Fruit fly (Drosophila melanogaster) whole organism, prepupa: ENCODE data around the gene CG8135.
A peak's percentile ranks its signal among the peaks of the same experiment; 100 is the strongest.

Experiments used
- Blimp-1 ChIP-seq: fragments of 200-800 bp; sonication (Bioruptor generic); optimal IDR thresholded peaks from 3 replicates; lab custom pipeline; 2017; ENCODE audit warnings: missing biosample characterization, missing genetic modification characterization, mild to moderate bottlenecking, moderate library complexity, missing genetic modification reagents
- CG10631 ChIP-seq: fragments of 200-800 bp; sonication (Bioruptor generic); optimal IDR thresholded peaks from 2 replicates; lab custom pipeline; 2016; ENCODE audit warnings: missing biosample characterization, missing genetic modification characterization
- CG10669 ChIP-seq: fragments of 200-800 bp; sonication (Bioruptor generic); optimal IDR thresholded peaks from 3 replicates; lab custom pipeline; 2018; ENCODE audit warnings: missing biosample characterization, mild to moderate bottlenecking, missing genetic modification characterization, moderate library complexity
- CG11294 ChIP-seq: fragments of 200-800 bp; sonication (Bioruptor generic); IDR thresholded peaks from 2 replicates; pipeline ENCODE4 v1.3.6; 2022; ENCODE audit warnings: missing biosample characterization, missing genetic modification characterization
- CG11762 ChIP-seq: fragments of 200-800 bp; sonication (Bioruptor generic); optimal IDR thresholded peaks from 3 replicates; lab custom pipeline; 2016; ENCODE audit warnings: missing biosample characterization, missing genetic modification characterization; ENCODE audit not compliant: insufficient read depth
- CG11902 ChIP-seq: fragments of 200-800 bp; sonication (Bioruptor generic); optimal IDR thresholded peaks from 3 replicates; lab custom pipeline; 2016; ENCODE audit warnings: missing biosample characterization, missing genetic modification characterization
- CG1621 ChIP-seq: fragments of 200-800 bp; sonication (Bioruptor generic); optimal IDR thresholded peaks from 3 replicates; lab custom pipeline; 2018; ENCODE audit warnings: missing biosample characterization, mild to moderate bottlenecking, missing genetic modification characterization
- CG31627 ChIP-seq: fragments of 200-800 bp; sonication (Bioruptor generic); optimal IDR thresholded peaks from 3 replicates; lab custom pipeline; 2016; ENCODE audit warnings: missing biosample characterization, missing genetic modification characterization
- CG32006 ChIP-seq: fragments of 200-800 bp; sonication (Bioruptor generic); optimal IDR thresholded peaks from 3 replicates; lab custom pipeline; 2017; ENCODE audit warnings: missing biosample characterization, mild to moderate bottlenecking, missing genetic modification characterization
- CG3919 ChIP-seq: fragments of 200-800 bp; sonication (Bioruptor generic); optimal IDR thresholded peaks from 3 replicates; lab custom pipeline; 2016; ENCODE audit warnings: missing biosample characterization, missing genetic modification characterization
- CG6792 ChIP-seq: fragments of 200-800 bp; sonication (Bioruptor generic); optimal IDR thresholded peaks from 3 replicates; lab custom pipeline; 2016; ENCODE audit warnings: missing biosample characterization, missing genetic modification characterization
- CG6808 ChIP-seq: fragments of 200-800 bp; sonication (Bioruptor generic); optimal IDR thresholded peaks from 3 replicates; lab custom pipeline; 2017; ENCODE audit warnings: missing biosample characterization, missing genetic modification characterization, mild to moderate bottlenecking, moderate library complexity, missing genetic modification reagents
- CG6854 ChIP-seq: fragments of 200-800 bp; sonication (Bioruptor generic); optimal IDR thresholded peaks from 2 replicates; lab custom pipeline; 2017; ENCODE audit warnings: missing biosample characterization, mild to moderate bottlenecking, missing genetic modification characterization
- CG7368 ChIP-seq: fragments of 200-800 bp; sonication (Bioruptor generic); optimal IDR thresholded peaks from 3 replicates; lab custom pipeline; 2016; ENCODE audit warnings: missing biosample characterization, missing genetic modification characterization
- CG8119 ChIP-seq: fragments of 200-800 bp; sonication (Bioruptor generic); IDR thresholded peaks from 3 replicates; pipeline ENCODE4 v1.3.6; 2022; ENCODE audit warnings: missing biosample characterization, missing genetic modification characterization
- CG9139 ChIP-seq: fragments of 200-800 bp; sonication (Bioruptor generic); optimal IDR thresholded peaks from 3 replicates; lab custom pipeline; 2017; ENCODE audit warnings: missing biosample characterization, mild to moderate bottlenecking, missing genetic modification characterization
- Eip78C ChIP-seq: fragments of 200-800 bp; sonication (Bioruptor generic); peaks from one replicate; lab custom pipeline; 2016; ENCODE audit warnings: missing biosample characterization, missing genetic modification characterization
- Eip93F ChIP-seq: fragments of 200-800 bp; sonication (Bioruptor generic); optimal IDR thresholded peaks from 2 replicates; lab custom pipeline; 2016; ENCODE audit warnings: missing biosample characterization, mild to moderate bottlenecking, missing genetic modification characterization
- Ets96B ChIP-seq: fragments of 200-800 bp; optimal IDR thresholded peaks from 2 replicates; lab custom pipeline; 2019; ENCODE audit warnings: missing biosample characterization, mild to moderate bottlenecking, missing genetic modification characterization, moderate library complexity
- Gug ChIP-seq: fragments of 200-800 bp; sonication (Bioruptor generic); IDR thresholded peaks from 2 replicates; pipeline ENCODE4 v1.3.6; 2022; ENCODE audit warnings: missing biosample characterization, missing genetic modification characterization
- Hr38 ChIP-seq: sonication (Bioruptor generic); optimal IDR thresholded peaks from 2 replicates; lab custom pipeline; 2016; ENCODE audit warnings: missing biosample characterization, missing genetic modification characterization
- Hr39 ChIP-seq: fragments of 200-800 bp; sonication (Bioruptor generic); optimal IDR thresholded peaks from 2 replicates; lab custom pipeline; 2016; ENCODE audit warnings: missing biosample characterization, missing genetic modification characterization
- Hr4 ChIP-seq: fragments of 200-800 bp; sonication (Bioruptor generic); optimal IDR thresholded peaks from 3 replicates; lab custom pipeline; 2016; ENCODE audit warnings: missing biosample characterization, missing genetic modification characterization
- Lpt ChIP-seq: fragments of 200-800 bp; sonication (Bioruptor generic); optimal IDR thresholded peaks from 3 replicates; lab custom pipeline; 2016; ENCODE audit warnings: missing biosample characterization, missing genetic modification characterization
- Met ChIP-seq: fragments of 200-800 bp; sonication (Bioruptor generic); optimal IDR thresholded peaks from 3 replicates; lab custom pipeline; 2016; ENCODE audit warnings: missing biosample characterization, missing genetic modification characterization
- OdsH ChIP-seq: fragments of 200-800 bp; sonication (Bioruptor generic); optimal IDR thresholded peaks from 3 replicates; lab custom pipeline; 2016; ENCODE audit warnings: missing biosample characterization, missing genetic modification characterization
- Sox102F ChIP-seq: fragments of 200-800 bp; sonication (Bioruptor generic); optimal IDR thresholded peaks from 2 replicates; lab custom pipeline; 2016; ENCODE audit warnings: missing biosample characterization, mild to moderate bottlenecking, missing genetic modification characterization
- Sox14 ChIP-seq: fragments of 200-800 bp; sonication (Bioruptor generic); optimal IDR thresholded peaks from 3 replicates; lab custom pipeline; 2016; ENCODE audit warnings: missing biosample characterization, missing genetic modification characterization
- Sox15 ChIP-seq: fragments of 200-800 bp; sonication (Bioruptor generic); optimal IDR thresholded peaks from 3 replicates; lab custom pipeline; 2016; ENCODE audit warnings: missing biosample characterization, missing genetic modification characterization
- achi ChIP-seq: fragments of 200-800 bp; sonication (Bioruptor generic); optimal IDR thresholded peaks from 3 replicates; lab custom pipeline; 2016; ENCODE audit warnings: missing biosample characterization, missing genetic modification characterization
- cyc ChIP-seq: fragments of 200-800 bp; sonication (Bioruptor generic); optimal IDR thresholded peaks from 3 replicates; lab custom pipeline; 2016; ENCODE audit warnings: missing biosample characterization, missing genetic modification characterization
- dac ChIP-seq: fragments of 200-800 bp; sonication (Bioruptor generic); optimal IDR thresholded peaks from 2 replicates; lab custom pipeline; 2017; ENCODE audit warnings: missing biosample characterization, mild to moderate bottlenecking, missing genetic modification characterization
- dsx ChIP-seq: fragments of 200-800 bp; optimal IDR thresholded peaks from 3 replicates; lab custom pipeline; 2019; ENCODE audit warnings: missing biosample characterization, mild to moderate bottlenecking, missing genetic modification characterization, moderate library complexity; ENCODE audit not compliant: poor library complexity, severe bottlenecking
- eg ChIP-seq: fragments of 200-800 bp; sonication (Bioruptor generic); IDR thresholded peaks from 3 replicates; pipeline ENCODE4 v1.3.6; 2022; ENCODE audit warnings: missing biosample characterization, missing genetic modification characterization
- esn ChIP-seq: fragments of 200-800 bp; sonication (Bioruptor generic); optimal IDR thresholded peaks from 2 replicates; lab custom pipeline; 2016; ENCODE audit warnings: missing biosample characterization, mild to moderate bottlenecking, missing genetic modification characterization, moderate library complexity
- fd85E ChIP-seq: fragments of 200-800 bp; sonication (Bioruptor generic); optimal IDR thresholded peaks from 3 replicates; lab custom pipeline; 2016; ENCODE audit warnings: missing biosample characterization, missing genetic modification characterization
- fkh ChIP-seq: fragments of 200-800 bp; sonication (Bioruptor generic); optimal IDR thresholded peaks from 3 replicates; lab custom pipeline; 2017; ENCODE audit warnings: missing biosample characterization, mild to moderate bottlenecking, missing genetic modification characterization, moderate library complexity
- lz ChIP-seq: fragments of 200-800 bp; sonication (Bioruptor generic); optimal IDR thresholded peaks from 3 replicates; lab custom pipeline; 2016; ENCODE audit warnings: missing biosample characterization, missing genetic modification characterization
- net ChIP-seq: fragments of 200-800 bp; sonication (Bioruptor generic); optimal IDR thresholded peaks from 3 replicates; lab custom pipeline; 2016; ENCODE audit warnings: missing biosample characterization, missing genetic modification characterization
- pdm3 ChIP-seq: fragments of 200-800 bp; sonication (Bioruptor generic); optimal IDR thresholded peaks from 3 replicates; lab custom pipeline; 2016; ENCODE audit warnings: missing biosample characterization, missing genetic modification characterization
- salr ChIP-seq, 2 experiments: fragments of 200-800 bp; sonication (Bioruptor generic); optimal IDR thresholded peaks; 3 replicates each; lab custom pipeline; 2016 to 2018; ENCODE audit warnings: missing biosample characterization in 2 of 2, missing genetic modification characterization in 2 of 2, mild to moderate bottlenecking in 1 of 2
- ss ChIP-seq, 2 experiments: fragments of 200-800 bp; sonication (Bioruptor generic); optimal IDR thresholded peaks; 2 replicates in 1 of 2; 3 replicates in 1 of 2; lab custom pipeline; 2017 to 2018; ENCODE audit warnings: mild to moderate bottlenecking in 2 of 2, missing biosample characterization in 2 of 2, missing genetic modification characterization in 2 of 2, moderate library complexity in 1 of 2
- vri ChIP-seq: fragments of 200-800 bp; sonication (Bioruptor generic); optimal IDR thresholded peaks from 3 replicates; lab custom pipeline; 2016; ENCODE audit warnings: missing biosample characterization, mild to moderate bottlenecking, missing genetic modification characterization

Gene CG8135

dm6 chr3R:9417577-9418334 lies 13.6 kb downstream of the CG8135 start, which contains the start of gene ps (continued):
- no peak for TF ChIP-seq dac
- no peak for TF ChIP-seq CG3919 (GFP tag; lab: Kevin White, UChicago)

DNA sequence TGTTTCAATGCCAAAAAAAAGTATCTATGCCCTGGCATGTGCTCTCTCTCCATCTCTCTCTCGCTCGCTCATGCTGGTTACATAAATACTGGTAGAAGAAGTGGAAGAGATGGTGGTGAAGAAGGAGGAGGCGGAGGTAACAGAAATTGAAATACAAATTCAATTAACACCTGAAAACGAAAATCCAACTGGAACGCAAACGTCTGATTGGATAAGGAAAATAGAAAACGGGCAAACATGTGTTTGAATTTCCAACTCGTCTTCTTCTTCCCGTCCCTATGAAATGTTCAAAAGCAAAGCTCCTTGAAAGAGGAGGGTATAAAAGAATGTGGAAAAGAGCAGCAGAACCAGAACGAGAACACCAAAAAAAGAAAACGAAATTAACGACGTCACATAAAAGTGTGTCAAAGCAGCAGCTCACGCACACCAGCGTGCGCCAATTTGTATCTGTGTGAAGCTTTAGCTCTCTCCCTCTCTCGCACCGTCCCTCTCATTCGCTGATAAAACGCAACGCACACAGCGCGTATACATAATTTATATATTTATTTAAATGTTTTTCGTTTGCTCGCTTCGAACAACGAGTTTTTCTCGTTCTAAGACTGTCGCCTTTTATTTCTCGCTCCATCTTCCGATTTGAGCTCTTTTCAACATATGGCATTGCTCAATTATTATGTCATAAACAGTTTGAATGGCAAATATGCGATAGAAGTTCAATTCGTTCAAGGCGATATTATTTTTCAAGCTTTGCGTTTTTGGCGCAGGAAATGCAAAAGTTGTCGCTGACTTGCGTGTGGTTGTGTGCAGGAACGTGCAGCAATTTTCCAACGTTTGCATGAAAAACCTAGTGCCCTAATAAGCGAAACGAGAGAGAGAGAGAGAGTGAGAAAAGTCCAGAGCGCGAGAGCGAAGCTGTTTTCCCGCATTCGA lies 14.5 kb downstream of the CG8135 start:
- TF ChIP-seq eg (GFP tag; lab: Robert Waterston, UW): no peak
- no peak for TF ChIP-seq Sox102F (GFP tag; lab: Kevin White, UChicago)
- TF ChIP-seq Lpt (GFP tag; lab: Kevin White, UChicago): no peak
- TF ChIP-seq ss (GFP tag; optimal IDR thresholded peaks at IDR 0.05; lab: Kevin White, UChicago): no peak
- TF ChIP-seq CG32006 (GFP tag; lab: Kevin White, UChicago): no peak
- TF ChIP-seq achi (GFP tag; lab: Kevin White, UChicago): no peak
- TF ChIP-seq CG6854: no peak
- TF ChIP-seq Eip93F (GFP tag; lab: Kevin White, UChicago): peak; percentile 32
- TF ChIP-seq esn: no peak
- TF ChIP-seq Hr4 (GFP tag; lab: Kevin White, UChicago): no peak
- TF ChIP-seq CG11294 (GFP tag; lab: Robert Waterston, UW): no peak
- peak; percentile 64 for TF ChIP-seq vri (GFP tag; lab: Kevin White, UChicago)
- no peak for TF ChIP-seq Gug (GFP tag; lab: Robert Waterston, UW)
- peak; percentile 82 for TF ChIP-seq Eip78C (GFP tag; lab: Kevin White, UChicago)
- TF ChIP-seq salr (GFP tag; optimal IDR thresholded peaks at IDR 0.05; lab: Kevin White, UChicago): no peak
- TF ChIP-seq OdsH (GFP tag; lab: Kevin White, UChicago): no peak
- peak; percentile 9 for TF ChIP-seq fkh (GFP tag; lab: Kevin White, UChicago)

DNA sequence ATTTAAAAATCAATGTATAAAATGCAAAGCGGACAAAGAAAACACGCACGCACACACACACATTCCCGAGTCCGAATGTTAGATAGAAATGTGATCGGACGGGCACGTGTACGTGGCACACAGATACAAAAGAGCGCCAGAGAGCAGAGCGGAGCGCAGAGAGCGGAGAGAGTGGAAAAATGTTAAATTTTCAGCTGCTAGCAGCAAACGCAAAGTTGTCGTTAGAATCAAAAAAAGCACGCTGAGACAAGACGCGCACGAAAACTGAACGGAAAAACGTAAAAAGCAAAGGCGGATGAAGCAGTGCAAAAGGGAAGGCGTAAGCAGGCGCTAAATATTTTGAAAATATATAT lies 15.1 kb downstream of the CG8135 start:
- TF ChIP-seq CG11762 (GFP tag; lab: Kevin White, UChicago) (no peak), CG6792 (GFP tag; lab: Kevin White, UChicago) (no peak), Sox102F (GFP tag; lab: Kevin White, UChicago) (peak; percentile 34), Hr39 (GFP tag; lab: Kevin White, UChicago) (no peak), Eip78C (GFP tag; lab: Kevin White, UChicago) (peak; percentile 74), CG9139 (GFP tag; lab: Kevin White, UChicago) (no peak), CG10669 (GFP tag; lab: Kevin White, UChicago) (no peak), vri (GFP tag; lab: Kevin White, UChicago) (peak; percentile 65), Hr38 (GFP tag; lab: Kevin White, UChicago) (no peak), esn (peak; percentile 1), CG1621 (tag; lab: Kevin White, UChicago) (no peak), dsx (GFP tag; lab: Kevin White, UChicago) (peak; percentile 11), pdm3 (no peak), lz (GFP tag; lab: Kevin White, UChicago) (no peak), Gug (GFP tag; lab: Robert Waterston, UW) (no peak), CG8119 (no peak), Lpt (GFP tag; lab: Kevin White, UChicago) (peak; percentile 19), Blimp-1 (GFP tag; lab: Kevin White, UChicago) (no peak), Sox14 (GFP tag; lab: Kevin White, UChicago) (peak; percentile 76), CG10631 (GFP tag; lab: Kevin White, UChicago) (no peak), fkh (GFP tag; lab: Kevin White, UChicago) (no peak), Sox15 (GFP tag; lab: Kevin White, UChicago) (no peak), eg (GFP tag; lab: Robert Waterston, UW) (no peak), OdsH (GFP tag; lab: Kevin White, UChicago) (no peak), net (peak; percentile 26), cyc (GFP tag; lab: Kevin White, UChicago) (no peak), CG31627 (no peak), achi (GFP tag; lab: Kevin White, UChicago) (no peak), Ets96B (tag; lab: Kevin White, UChicago) (no peak), CG6808 (GFP tag; lab: Kevin White, UChicago) (no peak), Met (GFP tag; lab: Kevin White, UChicago) (no peak), CG11902 (no peak), CG6854 (peak; percentile 62), fd85E (GFP tag; lab: Kevin White, UChicago) (peak; percentile 59), CG7368 (no peak)
